Worm (Caenorhabditis elegans) whole organism, late embryonic: ENCODE measurements around the gene ZK1010.8.

ENCODE experiments used
- C08G9.2 ChIP-seq: sonication (generic microtip); optimal IDR thresholded peaks from 2 replicates; lab custom pipeline; 2016; ENCODE audit warnings: mild to moderate bottlenecking, missing genetic modification characterization, moderate library complexity, missing compliant biosample characterization
- ceh-18 ChIP-seq: sonication (generic microtip); optimal IDR thresholded peaks from 2 replicates; lab custom pipeline; 2016; ENCODE audit warnings: missing genetic modification characterization, missing compliant biosample characterization
- dve-1 ChIP-seq: sonication (generic microtip); optimal IDR thresholded peaks from 2 replicates; lab custom pipeline; 2017; ENCODE audit warnings: antibody characterized with exemption, mild to moderate bottlenecking, missing genetic modification characterization, missing compliant biosample characterization
- madf-2 ChIP-seq: sonication (generic microtip); optimal IDR thresholded peaks from 2 replicates; lab custom pipeline; 2017; ENCODE audit warnings: missing genetic modification characterization, missing compliant biosample characterization
- npax-4 ChIP-seq: sonication (generic microtip); optimal IDR thresholded peaks from 2 replicates; lab custom pipeline; 2016; ENCODE audit warnings: missing genetic modification characterization, missing compliant biosample characterization
- pha-4 ChIP-seq: fragments of 150-350 bp; optimal IDR thresholded peaks from 2 replicates; lab custom pipeline; 2018; ENCODE audit warnings: missing biosample characterization, missing genetic modification reagents, missing genetic modification characterization
- sdc-2 ChIP-seq: sonication (generic microtip); optimal IDR thresholded peaks from 2 replicates; lab custom pipeline; 2016; ENCODE audit warnings: missing genotype, missing genetic modification characterization, missing compliant biosample characterization
- tbx-2 ChIP-seq: sonication (generic microtip); optimal IDR thresholded peaks from 2 replicates; lab custom pipeline; 2016; ENCODE audit warnings: missing genetic modification characterization, missing compliant biosample characterization
- unc-86 ChIP-seq: sonication (generic microtip); optimal IDR thresholded peaks from 2 replicates; lab custom pipeline; 2016; ENCODE audit warnings: missing genetic modification characterization, missing compliant biosample characterization
- ztf-16 ChIP-seq: sonication (generic microtip); optimal IDR thresholded peaks from 2 replicates; lab custom pipeline; 2017; ENCODE audit warnings: missing genetic modification characterization, missing compliant biosample characterization

ce11 chrIII:13018619-13019018, 18.1 kb upstream of the ZK1010.8 start, which contains the start of gene col-98:
- no peak for TF ChIP-seq tbx-2 (tag; lab: Kevin White, UChicago)
- no peak for TF ChIP-seq madf-2 (tag; lab: Kevin White, UChicago)
- no peak for TF ChIP-seq C08G9.2
- no peak for TF ChIP-seq pha-4 (tag; lab: Kevin White, UChicago)
- no peak for TF ChIP-seq dve-1 (tag; lab: Kevin White, UChicago)
- no peak for TF ChIP-seq unc-86 (tag; lab: Kevin White, UChicago)
- no peak for TF ChIP-seq ztf-16 (tag; lab: Kevin White, UChicago)
- no peak for TF ChIP-seq npax-4 (tag; lab: Kevin White, UChicago)
- no peak for TF ChIP-seq ceh-18 (tag; lab: Kevin White, UChicago)
- TF ChIP-seq sdc-2 (tag; lab: Kevin White, UChicago) = no peak
